Worm (Caenorhabditis elegans) whole organism, L4 larva: ENCODE measurements around the gene C27B7.2.

Experiments used
- F10B5.3 ChIP-seq: sonication (generic microtip); optimal IDR thresholded peaks from 2 replicates; lab custom pipeline; 2016; ENCODE audit warnings: mild to moderate bottlenecking, missing genetic modification characterization, missing compliant biosample characterization
- F44E2.7 ChIP-seq: fragments of 200-800 bp; sonication (Bioruptor generic); IDR thresholded peaks from 2 replicates; pipeline ENCODE4 v2.1.2; 2022; ENCODE audit warnings: missing genetic modification characterization, missing compliant biosample characterization
- R02D3.7 ChIP-seq: fragments of 150-350 bp; sonication (generic microtip); optimal IDR thresholded peaks from 3 replicates; lab custom pipeline; 2014; ENCODE audit warnings: missing biosample characterization, missing genetic modification characterization
- T26A8.4 ChIP-seq: fragments of 200-800 bp; sonication (Bioruptor generic); IDR thresholded peaks from 2 replicates; pipeline ENCODE4 v1.3.6; 2022; ENCODE audit warnings: missing genetic modification characterization, missing compliant biosample characterization
- Y105C5A.15 ChIP-seq: fragments of 200-800 bp; sonication (Bioruptor generic); IDR thresholded peaks from 2 replicates; pipeline ENCODE4 v1.3.6; 2022; ENCODE audit warnings: missing genetic modification characterization, missing compliant biosample characterization
- ama-1 ChIP-seq: fragments of 150-350 bp; optimal IDR thresholded peaks from 2 replicates; lab custom pipeline; 2014; ENCODE audit warnings: inconsistent platforms, mixed read lengths
- ceh-20 ChIP-seq: fragments of 200-800 bp; sonication (Bioruptor generic); IDR thresholded peaks from 2 replicates; pipeline ENCODE4 v1.3.6; 2022; ENCODE audit warnings: missing genetic modification reagents, missing genetic modification characterization, missing compliant biosample characterization
- ceh-32 ChIP-seq: sonication (generic microtip); optimal IDR thresholded peaks from 2 replicates; lab custom pipeline; 2016; ENCODE audit warnings: mild to moderate bottlenecking, missing genetic modification characterization, missing compliant biosample characterization; ENCODE audit not compliant: poor library complexity
- ceh-62 ChIP-seq: sonication (generic microtip); optimal IDR thresholded peaks from 2 replicates; lab custom pipeline; 2017; ENCODE audit warnings: missing biosample characterization, missing genetic modification characterization
- ceh-82 ChIP-seq: sonication (generic microtip); optimal IDR thresholded peaks from 2 replicates; lab custom pipeline; 2017; ENCODE audit warnings: missing biosample characterization, missing genetic modification characterization
- ces-1 ChIP-seq: fragments of 150-350 bp; sonication (generic microtip); optimal IDR thresholded peaks from 4 replicates; lab custom pipeline; 2014; ENCODE audit warnings: missing biosample characterization, missing genetic modification reagents, missing genetic modification characterization
- daf-16 ChIP-seq, 3 experiments: sonication (generic microtip); optimal IDR thresholded peaks; 2 replicates each; lab custom pipeline; 2016 to 2017; ENCODE audit warnings: missing genetic modification characterization in 3 of 3, missing genetic modification reagents in 3 of 3, mild to moderate bottlenecking in 2 of 3, missing compliant biosample characterization in 2 of 3, missing biosample characterization in 1 of 3, moderate library complexity in 1 of 3
- dmd-6 ChIP-seq: fragments of 200-800 bp; sonication (Bioruptor generic); IDR thresholded peaks from 2 replicates; pipeline ENCODE4 v1.3.6; 2022; ENCODE audit warnings: missing genetic modification reagents, missing genetic modification characterization, missing compliant biosample characterization
- dmd-8 ChIP-seq: fragments of 200-800 bp; sonication (Bioruptor generic); IDR thresholded peaks from 2 replicates; pipeline ENCODE4 v1.3.6; 2022; ENCODE audit warnings: missing genetic modification characterization, missing compliant biosample characterization
- dpl-1 ChIP-seq: fragments of 150-350 bp; optimal IDR thresholded peaks from 2 replicates; lab custom pipeline; 2014; ENCODE audit warnings: missing biosample characterization, missing genetic modification reagents, missing genetic modification characterization
- duxl-1 ChIP-seq: sonication (generic microtip); optimal IDR thresholded peaks from 2 replicates; lab custom pipeline; 2016; ENCODE audit warnings: mild to moderate bottlenecking, missing genetic modification characterization, moderate library complexity, missing compliant biosample characterization; ENCODE audit not compliant: poor library complexity
- dve-1 ChIP-seq: sonication (generic microtip); optimal IDR thresholded peaks from 2 replicates; lab custom pipeline; 2017; ENCODE audit warnings: antibody characterized with exemption, mild to moderate bottlenecking, missing genetic modification characterization, missing compliant biosample characterization; ENCODE audit not compliant: insufficient read depth
- fkh-10 ChIP-seq: fragments of 150-350 bp; optimal IDR thresholded peaks from 2 replicates; lab custom pipeline; 2014; ENCODE audit warnings: missing biosample characterization, missing genetic modification reagents, missing genetic modification characterization
- hif-1 ChIP-seq, 2 experiments: sonication (generic microtip); optimal IDR thresholded peaks; 2 replicates each; lab custom pipeline; 2016 to 2017; ENCODE audit warnings: missing compliant biosample characterization in 2 of 2, missing genetic modification characterization in 2 of 2, missing genetic modification reagents in 2 of 2, missing genotype in 2 of 2, mild to moderate bottlenecking in 1 of 2
- hlh-30 ChIP-seq: sonication (generic microtip); optimal IDR thresholded peaks from 2 replicates; lab custom pipeline; 2017; ENCODE audit warnings: antibody characterized with exemption, mild to moderate bottlenecking, missing genetic modification characterization, missing compliant biosample characterization; ENCODE audit not compliant: insufficient read depth
- jun-1 ChIP-seq: fragments of 150-350 bp; optimal IDR thresholded peaks from 2 replicates; lab custom pipeline; 2014; ENCODE audit warnings: missing biosample characterization, missing genetic modification reagents, missing genetic modification characterization
- lin-15B ChIP-seq: fragments of 150-350 bp; sonication (generic microtip); optimal IDR thresholded peaks from 3 replicates; lab custom pipeline; 2014; ENCODE audit warnings: missing biosample characterization, missing genetic modification characterization
- lir-3 ChIP-seq: sonication (generic microtip); optimal IDR thresholded peaks from 2 replicates; lab custom pipeline; 2016; ENCODE audit warnings: mild to moderate bottlenecking, missing genetic modification characterization, missing compliant biosample characterization
- lsy-2 ChIP-seq, 2 experiments: fragments of 150-350 bp in 1 of 2; sonication (generic microtip) in 1 of 2; optimal IDR thresholded peaks; 2 replicates each; lab custom pipeline; 2014 to 2017; ENCODE audit warnings: missing biosample characterization in 2 of 2, missing genetic modification characterization in 2 of 2
- mdl-1 ChIP-seq, 2 experiments: fragments of 150-350 bp in 1 of 2; sonication (generic microtip) in 1 of 2; optimal IDR thresholded peaks; 2 replicates each; lab custom pipeline; 2014 to 2017; ENCODE audit warnings: missing biosample characterization in 2 of 2, missing genetic modification characterization in 2 of 2
- mdt-29 ChIP-seq: fragments of 200-800 bp; sonication (Bioruptor generic); IDR thresholded peaks from 2 replicates; pipeline ENCODE4 v1.3.6; 2022; ENCODE audit warnings: missing genetic modification reagents, missing genetic modification characterization, missing compliant biosample characterization
- mes-2 ChIP-seq: sonication (generic microtip); optimal IDR thresholded peaks from 2 replicates; lab custom pipeline; 2016; ENCODE audit warnings: missing genotype, mild to moderate bottlenecking, missing genetic modification characterization, missing compliant biosample characterization; ENCODE audit not compliant: poor library complexity, severe bottlenecking
- mxl-2 ChIP-seq: fragments of 200-800 bp; sonication (Bioruptor generic); conservative IDR thresholded peaks from 2 replicates; pipeline ENCODE4 v1.3.6; 2022; ENCODE audit warnings: missing genetic modification reagents, missing genetic modification characterization, missing compliant biosample characterization
- nhr-10 ChIP-seq: fragments of 150-350 bp; optimal IDR thresholded peaks from 2 replicates; lab custom pipeline; 2014; ENCODE audit warnings: missing biosample characterization, missing genetic modification characterization
- nhr-25 ChIP-seq: sonication (generic microtip); optimal IDR thresholded peaks from 2 replicates; lab custom pipeline; 2017; ENCODE audit warnings: missing genetic modification characterization, mild to moderate bottlenecking, missing compliant biosample characterization, antibody characterized with exemption, moderate library complexity, borderline replicate concordance; ENCODE audit not compliant: insufficient read depth
- nhr-28 ChIP-seq: fragments of 150-350 bp; optimal IDR thresholded peaks from 2 replicates; lab custom pipeline; 2014; ENCODE audit warnings: missing biosample characterization, missing genetic modification characterization
- nhr-42 ChIP-seq: fragments of 200-800 bp; sonication (Bioruptor generic); IDR thresholded peaks from 2 replicates; pipeline ENCODE4 v1.3.6; 2022; ENCODE audit warnings: missing genetic modification characterization, missing compliant biosample characterization
- nhr-48 ChIP-seq: sonication (generic microtip); optimal IDR thresholded peaks from 2 replicates; lab custom pipeline; 2016; ENCODE audit warnings: mild to moderate bottlenecking, missing genetic modification characterization, missing compliant biosample characterization
- php-3 ChIP-seq: fragments of 200-800 bp; sonication (Bioruptor generic); IDR thresholded peaks from 2 replicates; pipeline ENCODE4 v1.3.6; 2022; ENCODE audit warnings: missing genetic modification reagents, missing genetic modification characterization, missing compliant biosample characterization
- pqm-1 ChIP-seq: sonication (generic microtip); optimal IDR thresholded peaks from 2 replicates; lab custom pipeline; 2017; ENCODE audit warnings: missing biosample characterization, missing genetic modification characterization
- rbr-2 ChIP-seq: sonication (generic microtip); optimal IDR thresholded peaks from 2 replicates; lab custom pipeline; 2016; ENCODE audit warnings: missing genotype, missing genetic modification characterization, missing compliant biosample characterization
- snpc-4 ChIP-seq: fragments of 150-350 bp; optimal IDR thresholded peaks from 2 replicates; lab custom pipeline; 2014; ENCODE audit warnings: missing biosample characterization, missing genetic modification characterization
- spr-3 ChIP-seq: fragments of 200-800 bp; sonication (Bioruptor generic); optimal IDR thresholded peaks from 2 replicates; lab custom pipeline; 2018; ENCODE audit warnings: mild to moderate bottlenecking, missing genetic modification characterization, missing compliant biosample characterization
- unc-130 ChIP-seq: sonication (generic microtip); optimal IDR thresholded peaks from 2 replicates; lab custom pipeline; 2016; ENCODE audit warnings: missing genetic modification reagents, missing genetic modification characterization, missing compliant biosample characterization
- unc-39 ChIP-seq: sonication (generic microtip); optimal IDR thresholded peaks from 2 replicates; lab custom pipeline; 2017; ENCODE audit warnings: missing biosample characterization, missing genetic modification characterization
- unc-62 ChIP-seq, 3 experiments: fragments of 150-350 bp in 1 of 3; sonication (generic microtip); optimal IDR thresholded peaks in 2 of 3; peaks in 1 of 3; 1 replicate in 1 of 3; 2 replicates in 2 of 3; lab custom pipeline; 2014 to 2017; ENCODE audit warnings: missing biosample characterization in 3 of 3, missing genetic modification characterization in 3 of 3, missing genetic modification reagents in 3 of 3, missing genotype in 1 of 3
- vab-7 ChIP-seq: fragments of 200-800 bp; sonication (Bioruptor generic); IDR thresholded peaks from 2 replicates; pipeline ENCODE4 v1.3.6; 2022; ENCODE audit warnings: missing genetic modification reagents, missing genetic modification characterization, missing compliant biosample characterization
- zag-1 ChIP-seq: fragments of 150-350 bp; optimal IDR thresholded peaks from 2 replicates; lab custom pipeline; 2014; ENCODE audit warnings: missing biosample characterization, missing genetic modification characterization
- zip-11 ChIP-seq: fragments of 200-800 bp; sonication (Bioruptor generic); IDR thresholded peaks from 2 replicates; pipeline ENCODE4 v1.3.6; 2022; ENCODE audit warnings: missing genetic modification characterization, missing compliant biosample characterization
- zip-2 ChIP-seq: fragments of 150-350 bp; optimal IDR thresholded peaks from 2 replicates; lab custom pipeline; 2014; ENCODE audit warnings: missing biosample characterization, missing genetic modification characterization
- ztf-11 ChIP-seq: fragments of 150-350 bp; optimal IDR thresholded peaks from 2 replicates; lab custom pipeline; 2014; ENCODE audit warnings: missing biosample characterization, missing genetic modification characterization

C27B7.2 gene

ce11 chrIV:8865343-8865742 is 27.3 kb upstream of the C27B7.2 start, which contains the start of gene C09G9.1:
TSS of gene C09G9.1 (minus strand) at chrIV:8865485.
- TF ChIP-seq nhr-25 (tag; lab: Kevin White, UChicago) (no peak), dmd-6 (no peak), nhr-28 (tag; lab: Kevin White, UChicago) (peak; percentile 51), snpc-4 (no peak), ama-1 (lab: Kevin White, UChicago) (no peak), Y105C5A.15 (no peak), nhr-42 (GFP tag; lab: Robert Waterston, UW) (no peak), zip-2 (tag; lab: Kevin White, UChicago) (no peak), zag-1 (tag; lab: Kevin White, UChicago) (no peak), vab-7 (GFP tag; lab: Robert Waterston, UW) (no peak), fkh-10 (no peak), unc-130 (GFP tag; lab: Kevin White, UChicago) (no peak), unc-62 (GFP tag; optimal IDR thresholded peaks at IDR 0.05 in 1 of 2; lab: Kevin White, UChicago) (peak in 1 of 2 experiments; percentile 51), unc-62 (tag; optimal IDR thresholded peaks at IDR 0.05; lab: Kevin White, UChicago) (no peak), dve-1 (tag; lab: Kevin White, UChicago) (peak; percentile 40), zip-11 (GFP tag; lab: Robert Waterston, UW) (no peak), lir-3 (tag; lab: Kevin White, UChicago) (no peak), spr-3 (GFP tag; lab: Kevin White, UChicago) (no peak), ces-1 (no peak), pqm-1 (tag; lab: Kevin White, UChicago) (peak; percentile 67), daf-16 (GFP tag; optimal IDR thresholded peaks at IDR 0.05; lab: Kevin White, UChicago) (no peak), daf-16 (tag; optimal IDR thresholded peaks at IDR 0.05; lab: Kevin White, UChicago) (peak; percentile 23), hlh-30 (tag; lab: Kevin White, UChicago) (no peak)
- TF ChIP-seq, all 104 proteins: peak for 5

ce11 chrIV:8866092-8866491 is 26.6 kb upstream of the C27B7.2 start:
- peak in 1 of 2 experiments; percentile 67 for TF ChIP-seq mdl-1 (tag; optimal IDR thresholded peaks at IDR 0.05; lab: Kevin White, UChicago)
- 0 out of 2 replicates have a peak, but pooled peaks have one; percentile 35 for TF ChIP-seq php-3 (GFP tag; lab: Robert Waterston, UW)
- TF ChIP-seq F10B5.3 (tag; lab: Kevin White, UChicago), result no peak
- TF ChIP-seq T26A8.4, result no peak
- TF ChIP-seq mdt-29 (GFP tag; lab: Robert Waterston, UW), result no peak
- peak; percentile 46 for TF ChIP-seq rbr-2 (tag; lab: Kevin White, UChicago)
- no peak for TF ChIP-seq ama-1 (lab: Kevin White, UChicago)
- TF ChIP-seq ceh-20 (GFP tag; lab: Robert Waterston, UW), result peak; percentile 86
- TF ChIP-seq mes-2, result peak; percentile 14
- TF ChIP-seq nhr-10, result no peak
- TF ChIP-seq duxl-1 (tag; lab: Kevin White, UChicago), result no peak
- TF ChIP-seq zag-1 (tag; lab: Kevin White, UChicago), result no peak
- peak; percentile 86 for TF ChIP-seq dve-1 (tag; lab: Kevin White, UChicago)
- TF ChIP-seq dpl-1, result peak; percentile 64
- no peak for TF ChIP-seq jun-1
- TF ChIP-seq R02D3.7 (tag; lab: Kevin White, UChicago), result no peak
- TF ChIP-seq unc-39, result no peak
- no peak for TF ChIP-seq dmd-8
- peak; percentile 79 for TF ChIP-seq hlh-30 (tag; lab: Kevin White, UChicago)
- peak in 1 of 2 experiments; percentile 62 for TF ChIP-seq lsy-2 (tag; optimal IDR thresholded peaks at IDR 0.05; lab: Kevin White, UChicago)
- TF ChIP-seq hif-1 (tag; optimal IDR thresholded peaks at IDR 0.05; lab: Kevin White, UChicago), result peak in 1 of 2 experiments; percentile 42
- TF ChIP-seq unc-62 (GFP tag; optimal IDR thresholded peaks at IDR 0.05 in 1 of 2; lab: Kevin White, UChicago), result peak in 1 of 2 experiments; percentile 96
- TF ChIP-seq unc-62 (tag; optimal IDR thresholded peaks at IDR 0.05; lab: Kevin White, UChicago), result no peak
- TF ChIP-seq nhr-25 (tag; lab: Kevin White, UChicago), result peak; percentile 2
- TF ChIP-seq nhr-28 (tag; lab: Kevin White, UChicago), result peak; percentile 90
- no peak for TF ChIP-seq nhr-42 (GFP tag; lab: Robert Waterston, UW)
- TF ChIP-seq lin-15B, result no peak
- TF ChIP-seq ceh-32, result no peak
- TF ChIP-seq ceh-82 (tag; lab: Kevin White, UChicago), result no peak
- peak in 1 of 2 experiments; percentile 92 for TF ChIP-seq daf-16 (GFP tag; optimal IDR thresholded peaks at IDR 0.05; lab: Kevin White, UChicago)
- TF ChIP-seq daf-16 (tag; optimal IDR thresholded peaks at IDR 0.05; lab: Kevin White, UChicago), result peak; percentile 63
- peak; percentile 88 for TF ChIP-seq dmd-6
- no peak for TF ChIP-seq F44E2.7
- peak; percentile 35 for TF ChIP-seq nhr-48 (tag; lab: Kevin White, UChicago)
- no peak for TF ChIP-seq ceh-62 (tag; lab: Kevin White, UChicago)
- TF ChIP-seq mxl-2 (GFP tag; lab: Robert Waterston, UW), result no peak
- TF ChIP-seq ztf-11 (tag; lab: Kevin White, UChicago), result no peak
